Worm (Caenorhabditis elegans) whole organism, midembryonic: Measurements from ENCODE around the gene abu-14.

Source experiments
- T22C8.4 ChIP-seq: fragments of 200-800 bp; sonication (Bioruptor generic); IDR thresholded peaks from 2 replicates; pipeline ENCODE4 v1.3.6; 2022; ENCODE audit warnings: missing genetic modification characterization, missing compliant biosample characterization
- cog-1 ChIP-seq: sonication (generic microtip); optimal IDR thresholded peaks from 2 replicates; lab custom pipeline; 2016; ENCODE audit warnings: missing genetic modification characterization, missing compliant biosample characterization
- flt-1 ChIP-seq: fragments of 200-800 bp; sonication (Bioruptor generic); IDR thresholded peaks from 2 replicates; pipeline ENCODE4 v1.3.6; 2022; ENCODE audit warnings: missing genetic modification characterization, missing compliant biosample characterization
- klf-2 ChIP-seq: fragments of 200-800 bp; sonication (Bioruptor generic); conservative IDR thresholded peaks from 2 replicates; pipeline ENCODE4 v1.3.6; 2022; ENCODE audit warnings: missing genetic modification reagents, missing genetic modification characterization, missing compliant biosample characterization
- med-1 ChIP-seq: sonication (generic microtip); optimal IDR thresholded peaks from 2 replicates; lab custom pipeline; 2017; ENCODE audit warnings: missing genetic modification characterization, mild to moderate bottlenecking, missing compliant biosample characterization, antibody characterized with exemption, missing genetic modification reagents; ENCODE audit not compliant: insufficient read depth
- ref-1 ChIP-seq: fragments of 200-800 bp; sonication (Bioruptor generic); conservative IDR thresholded peaks from 2 replicates; pipeline ENCODE4 v1.3.6; 2022; ENCODE audit warnings: missing genetic modification reagents, missing genetic modification characterization, missing compliant biosample characterization
- tab-1 ChIP-seq: fragments of 200-800 bp; sonication (Bioruptor generic); IDR thresholded peaks from 2 replicates; pipeline ENCODE4 v1.3.6; 2022; ENCODE audit warnings: missing genetic modification characterization, missing compliant biosample characterization
- ztf-23 ChIP-seq: fragments of 200-800 bp; sonication (Bioruptor generic); IDR thresholded peaks from 2 replicates; pipeline ENCODE4 v1.3.6; 2022; ENCODE audit warnings: missing genetic modification reagents, missing genetic modification characterization, missing compliant biosample characterization
- ztf-29 ChIP-seq: fragments of 200-800 bp; sonication (Bioruptor generic); IDR thresholded peaks from 2 replicates; pipeline ENCODE4 v1.3.6; 2022; ENCODE audit warnings: missing genetic modification reagents, missing genetic modification characterization, missing compliant biosample characterization

Gene abu-14

DNA sequence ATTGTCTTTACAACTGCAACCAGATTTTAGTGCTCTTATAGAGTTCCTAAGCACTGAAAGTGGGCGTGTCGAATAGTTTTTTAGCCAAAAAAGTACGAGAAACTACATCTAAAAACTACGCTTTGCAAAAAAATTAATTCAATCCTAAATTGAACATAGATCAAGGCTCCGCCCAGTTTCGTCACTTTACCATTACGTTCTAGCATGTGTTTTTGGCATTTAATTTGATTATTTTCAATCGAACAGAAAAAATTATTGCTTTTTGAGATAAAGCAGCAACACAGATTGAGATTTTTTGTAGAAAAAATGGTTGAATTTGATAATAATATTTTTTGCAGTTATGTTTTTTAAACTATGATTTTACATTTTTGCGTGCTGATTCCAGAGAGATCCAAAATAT lies 27.2 kb upstream of the abu-14 start, which contains the start of gene nlp-82:
Gene nlp-82 (minus strand): TSS at position 101 of the 400 bp plus-strand sequence.
- TF ChIP-seq ztf-29 (GFP tag; lab: Robert Waterston, UW) (no peak), ref-1 (GFP tag; lab: Robert Waterston, UW) (no peak), flt-1 (GFP tag; lab: Robert Waterston, UW) (no peak), T22C8.4 (GFP tag; lab: Robert Waterston, UW) (no peak), tab-1 (GFP tag; lab: Robert Waterston, UW) (no peak), cog-1 (tag; lab: Kevin White, UChicago) (no peak), klf-2 (GFP tag; lab: Robert Waterston, UW) (no peak), ztf-23 (GFP tag; lab: Robert Waterston, UW) (no peak), med-1 (GFP tag; lab: Kevin White, UChicago) (no peak)

ce11 chrII:9251529-9251928 lies 24.5 kb upstream of the abu-14 start:
- no peak for TF ChIP-seq ref-1 (GFP tag; lab: Robert Waterston, UW)
- no peak for TF ChIP-seq med-1 (GFP tag; lab: Kevin White, UChicago)
- no peak for TF ChIP-seq flt-1 (GFP tag; lab: Robert Waterston, UW)
- TF ChIP-seq klf-2 (GFP tag; lab: Robert Waterston, UW), result no peak
- no peak for TF ChIP-seq ztf-23 (GFP tag; lab: Robert Waterston, UW)
- TF ChIP-seq ztf-29 (GFP tag; lab: Robert Waterston, UW), result no peak
- TF ChIP-seq cog-1 (tag; lab: Kevin White, UChicago), result no peak
- no peak for TF ChIP-seq T22C8.4 (GFP tag; lab: Robert Waterston, UW)
- no peak for TF ChIP-seq tab-1 (GFP tag; lab: Robert Waterston, UW)

ce11 chrII:9250422-9250821 lies 23.4 kb upstream of the abu-14 start, which contains the start of gene T26C5.4:
Gene T26C5.4 (minus strand): TSS chrII:9250522.
- TF ChIP-seq cog-1 (tag; lab: Kevin White, UChicago), result no peak

DNA sequence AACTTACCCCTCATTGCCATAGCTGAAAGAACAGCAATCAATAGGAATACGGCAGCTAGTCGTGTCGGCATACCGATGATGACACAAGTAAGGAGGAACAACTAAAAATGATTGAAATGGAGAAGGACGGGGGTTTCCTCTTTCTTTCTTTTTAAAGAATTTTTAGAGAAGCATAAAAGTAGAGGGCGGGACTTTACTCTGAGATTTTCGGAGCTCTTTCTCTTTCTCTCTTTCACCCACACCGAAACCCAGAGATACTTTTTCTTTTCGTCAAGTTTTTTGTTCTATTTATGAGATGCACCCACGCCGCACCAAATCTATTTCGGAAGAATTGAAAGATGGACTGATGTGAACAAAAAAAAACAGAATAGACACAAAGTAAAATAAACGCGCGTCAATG lies 19.6 kb upstream of the abu-14 start, which contains the start of gene T26C5.5:
Gene T26C5.5 (minus strand): TSS at position 101 of the 400 bp plus-strand sequence.
- TF ChIP-seq ref-1 (GFP tag; lab: Robert Waterston, UW), result no peak

- TF ChIP-seq med-1 (GFP tag; lab: Kevin White, UChicago) (no peak), ref-1 (GFP tag; lab: Robert Waterston, UW) (no peak), klf-2 (GFP tag; lab: Robert Waterston, UW) (no peak), tab-1 (GFP tag; lab: Robert Waterston, UW) (no peak), flt-1 (GFP tag; lab: Robert Waterston, UW) (no peak), T22C8.4 (GFP tag; lab: Robert Waterston, UW) (no peak), ztf-23 (GFP tag; lab: Robert Waterston, UW) (no peak), cog-1 (tag; lab: Kevin White, UChicago) (no peak), ztf-29 (GFP tag; lab: Robert Waterston, UW) (no peak)
Measured at ce11 chrII:9242804-9243203, 15.8 kb upstream of the abu-14 start.

- TF ChIP-seq ref-1 (GFP tag; lab: Robert Waterston, UW) (no peak), ztf-29 (GFP tag; lab: Robert Waterston, UW) (no peak), T22C8.4 (GFP tag; lab: Robert Waterston, UW) (no peak), cog-1 (tag; lab: Kevin White, UChicago) (no peak), flt-1 (GFP tag; lab: Robert Waterston, UW) (no peak), klf-2 (GFP tag; lab: Robert Waterston, UW) (no peak), tab-1 (GFP tag; lab: Robert Waterston, UW) (no peak), med-1 (GFP tag; lab: Kevin White, UChicago) (no peak), ztf-23 (GFP tag; lab: Robert Waterston, UW) (no peak)
Measured at ce11 chrII:9241610-9242009, 14.6 kb upstream of the abu-14 start.

ce11 chrII:9237719-9238118 lies 10.7 kb upstream of the abu-14 start:
- TF ChIP-seq klf-2 (GFP tag; lab: Robert Waterston, UW), result no peak
- TF ChIP-seq T22C8.4 (GFP tag; lab: Robert Waterston, UW), result no peak
- TF ChIP-seq ztf-23 (GFP tag; lab: Robert Waterston, UW), result no peak
- TF ChIP-seq ref-1 (GFP tag; lab: Robert Waterston, UW), result no peak
- no peak for TF ChIP-seq cog-1 (tag; lab: Kevin White, UChicago)
- no peak for TF ChIP-seq flt-1 (GFP tag; lab: Robert Waterston, UW)
- TF ChIP-seq med-1 (GFP tag; lab: Kevin White, UChicago), result no peak

DNA sequence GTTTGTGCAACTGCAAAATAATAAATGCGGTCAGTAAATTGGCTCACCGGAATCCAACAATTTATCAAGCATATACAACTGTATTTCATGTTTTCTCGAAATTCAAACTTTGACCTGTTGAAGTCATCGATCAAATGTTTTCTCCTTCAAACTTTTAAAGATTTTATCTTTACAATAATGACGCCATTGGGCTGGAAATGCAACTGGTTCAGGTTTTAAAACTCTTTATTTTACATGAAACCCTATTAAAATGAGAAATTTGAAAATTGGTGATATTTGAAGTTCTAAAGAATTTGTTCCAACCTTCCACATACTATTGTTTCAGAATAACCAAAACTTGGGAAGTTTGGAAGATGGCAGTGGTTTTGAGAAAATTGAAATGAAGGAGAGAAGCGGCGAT lies 10.0 kb upstream of the abu-14 start:
- TF ChIP-seq T22C8.4 (GFP tag; lab: Robert Waterston, UW) (no peak), ztf-23 (GFP tag; lab: Robert Waterston, UW) (no peak), ztf-29 (GFP tag; lab: Robert Waterston, UW) (no peak), cog-1 (tag; lab: Kevin White, UChicago) (no peak), ref-1 (GFP tag; lab: Robert Waterston, UW) (no peak), tab-1 (GFP tag; lab: Robert Waterston, UW) (no peak), flt-1 (GFP tag; lab: Robert Waterston, UW) (no peak), med-1 (GFP tag; lab: Kevin White, UChicago) (no peak), klf-2 (GFP tag; lab: Robert Waterston, UW) (no peak)

DNA sequence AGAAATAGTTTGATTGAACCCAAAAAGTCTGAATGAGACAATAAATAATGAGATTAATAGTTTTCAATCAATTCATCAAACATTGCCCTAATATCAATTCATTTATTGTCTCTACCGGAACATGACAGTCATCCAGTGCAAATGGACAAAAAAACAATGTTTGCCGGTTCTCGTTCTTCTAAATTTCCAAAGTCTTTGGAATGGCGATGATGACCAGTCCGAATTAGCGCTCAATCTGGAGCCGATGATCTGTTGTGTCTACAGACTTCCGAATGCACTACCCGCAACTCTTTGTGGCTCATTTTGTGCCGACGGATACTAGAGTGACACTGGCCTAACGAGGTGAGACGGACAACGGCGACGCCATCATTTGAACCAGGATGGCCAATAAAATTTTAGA lies 9.3 kb upstream of the abu-14 start, which contains the start of gene T26C5.3:
Gene T26C5.3 (plus strand): TSS at position 301 of the 400 bp plus-strand sequence.
- no peak for TF ChIP-seq ztf-29 (GFP tag; lab: Robert Waterston, UW)

ce11 chrII:9233813-9234212 lies 6.8 kb upstream of the abu-14 start:
- TF ChIP-seq ztf-23 (GFP tag; lab: Robert Waterston, UW), result no peak
- TF ChIP-seq klf-2 (GFP tag; lab: Robert Waterston, UW), result no peak
- no peak for TF ChIP-seq tab-1 (GFP tag; lab: Robert Waterston, UW)
- no peak for TF ChIP-seq ztf-29 (GFP tag; lab: Robert Waterston, UW)
- no peak for TF ChIP-seq flt-1 (GFP tag; lab: Robert Waterston, UW)
- no peak for TF ChIP-seq T22C8.4 (GFP tag; lab: Robert Waterston, UW)
- TF ChIP-seq ref-1 (GFP tag; lab: Robert Waterston, UW), result no peak
- no peak for TF ChIP-seq cog-1 (tag; lab: Kevin White, UChicago)
